Fruit fly (Drosophila melanogaster) whole organism, embryonic: Measurements from ENCODE around the gene CG10510.
A peak's percentile ranks its signal among the peaks of the same experiment; 100 is the strongest.

Experiments used
- Ada2b ChIP-seq: fragments of 200-800 bp; sonication (Bioruptor generic); IDR thresholded peaks from 2 replicates; pipeline ENCODE4 v1.3.6; 2022; ENCODE audit warnings: missing biosample characterization, missing genetic modification characterization
- B-H1 ChIP-seq: fragments of 200-800 bp; sonication (Bioruptor generic); IDR thresholded peaks from 3 replicates; pipeline ENCODE4 v1.3.6; 2022; ENCODE audit warnings: missing biosample characterization, missing genetic modification characterization
- BEAF-32 ChIP-seq: fragments of 200-800 bp; sonication (Bioruptor generic); optimal IDR thresholded peaks from 3 replicates; lab custom pipeline; 2017; ENCODE audit warnings: missing biosample characterization, missing genetic modification characterization, mild to moderate bottlenecking, moderate library complexity, missing genetic modification reagents
- Bteb2 ChIP-seq: fragments of 200-800 bp; sonication (Bioruptor generic); optimal IDR thresholded peaks from 2 replicates; lab custom pipeline; 2016; ENCODE audit warnings: missing biosample characterization, missing genetic modification characterization
- CG11560 ChIP-seq: fragments of 200-800 bp; sonication (Bioruptor generic); IDR thresholded peaks from 3 replicates; pipeline ENCODE4 v1.3.6; 2022; ENCODE audit warnings: missing biosample characterization, missing genetic modification characterization
- CG12071 ChIP-seq: fragments of 200-800 bp; sonication (Bioruptor generic); optimal IDR thresholded peaks from 3 replicates; lab custom pipeline; 2018; ENCODE audit warnings: missing biosample characterization, mild to moderate bottlenecking, missing genetic modification characterization
- CG12219 ChIP-seq: fragments of 200-800 bp; sonication (Bioruptor generic); optimal IDR thresholded peaks from 3 replicates; lab custom pipeline; 2018; ENCODE audit warnings: missing biosample characterization, mild to moderate bottlenecking, missing genetic modification characterization
- CG12769 ChIP-seq: fragments of 200-800 bp; sonication (Bioruptor generic); optimal IDR thresholded peaks from 2 replicates; lab custom pipeline; 2019; ENCODE audit warnings: missing biosample characterization, mild to moderate bottlenecking, missing genetic modification characterization, moderate library complexity
- CG14014 ChIP-seq: fragments of 200-800 bp; sonication (Bioruptor generic); IDR thresholded peaks from 2 replicates; pipeline ENCODE4 v1.3.6; 2022; ENCODE audit warnings: missing biosample characterization, missing genetic modification characterization
- CG16813 ChIP-seq: fragments of 200-800 bp; sonication (Bioruptor generic); IDR thresholded peaks from 3 replicates; pipeline ENCODE4 v1.3.6; 2022; ENCODE audit warnings: missing biosample characterization, missing genetic modification characterization; ENCODE audit not compliant: partially characterized antibody
- CG17802 ChIP-seq: fragments of 200-800 bp; sonication (Bioruptor generic); optimal IDR thresholded peaks from 2 replicates; lab custom pipeline; 2018; ENCODE audit warnings: missing biosample characterization, mild to moderate bottlenecking, missing genetic modification characterization, moderate library complexity
- CG2202 ChIP-seq: fragments of 200-800 bp; sonication (Bioruptor generic); optimal IDR thresholded peaks from 2 replicates; lab custom pipeline; 2018; ENCODE audit warnings: missing biosample characterization, mild to moderate bottlenecking, missing genetic modification characterization
- CG2678 ChIP-seq: fragments of 200-800 bp; sonication (Bioruptor generic); optimal IDR thresholded peaks from 3 replicates; lab custom pipeline; 2019; ENCODE audit warnings: missing biosample characterization, mild to moderate bottlenecking, missing genetic modification characterization, moderate library complexity
- CG3065 ChIP-seq: fragments of 200-800 bp; sonication (Bioruptor generic); optimal IDR thresholded peaks from 2 replicates; lab custom pipeline; 2016; ENCODE audit warnings: missing biosample characterization, missing genetic modification characterization
- CG34422 ChIP-seq: fragments of 200-800 bp; sonication (Bioruptor generic); IDR thresholded peaks from 3 replicates; pipeline ENCODE4 v1.3.6; 2022; ENCODE audit warnings: missing biosample characterization, missing genetic modification characterization
- CG4282 ChIP-seq: fragments of 200-800 bp; sonication (Bioruptor generic); optimal IDR thresholded peaks from 2 replicates; lab custom pipeline; 2016; ENCODE audit warnings: missing biosample characterization, missing genetic modification characterization
- CG4820 ChIP-seq: fragments of 200-800 bp; sonication (Bioruptor generic); optimal IDR thresholded peaks from 3 replicates; lab custom pipeline; 2016; ENCODE audit warnings: missing biosample characterization, missing genetic modification characterization
- CG6813 ChIP-seq: fragments of 200-800 bp; sonication (Bioruptor generic); optimal IDR thresholded peaks from 2 replicates; lab custom pipeline; 2017; ENCODE audit warnings: missing biosample characterization, missing genetic modification characterization, mild to moderate bottlenecking, moderate library complexity, missing genetic modification reagents
- CG9609 ChIP-seq: fragments of 200-800 bp; sonication (Bioruptor generic); optimal IDR thresholded peaks from 3 replicates; lab custom pipeline; 2016; ENCODE audit warnings: missing biosample characterization, missing genetic modification characterization
- CG9817 ChIP-seq: fragments of 200-800 bp; sonication (Bioruptor generic); optimal IDR thresholded peaks from 2 replicates; lab custom pipeline; 2018; ENCODE audit warnings: missing biosample characterization, mild to moderate bottlenecking, missing genetic modification characterization, moderate library complexity
- Camta ChIP-seq: fragments of 200-800 bp; sonication (Bioruptor generic); optimal IDR thresholded peaks from 2 replicates; lab custom pipeline; 2016; ENCODE audit warnings: missing biosample characterization, missing genetic modification characterization
- CrebB ChIP-seq: fragments of 200-800 bp; sonication (Bioruptor generic); optimal IDR thresholded peaks from 3 replicates; lab custom pipeline; 2018; ENCODE audit warnings: missing biosample characterization, mild to moderate bottlenecking, missing genetic modification characterization
- D19A ChIP-seq: fragments of 200-800 bp; optimal IDR thresholded peaks from 3 replicates; lab custom pipeline; 2019; ENCODE audit warnings: missing biosample characterization, mild to moderate bottlenecking, missing genetic modification characterization, moderate library complexity
- Dll ChIP-seq: fragments of 200-800 bp; sonication (Bioruptor generic); IDR thresholded peaks from 4 replicates; pipeline ENCODE4 v1.3.6; 2022; ENCODE audit warnings: missing biosample characterization, missing genetic modification characterization; ENCODE audit not compliant: partially characterized antibody
- Fer1 ChIP-seq: fragments of 200-800 bp; sonication (Bioruptor generic); optimal IDR thresholded peaks from 2 replicates; lab custom pipeline; 2017; ENCODE audit warnings: missing biosample characterization, mild to moderate bottlenecking, missing genetic modification characterization
- H15 ChIP-seq: fragments of 200-800 bp; sonication (Bioruptor generic); IDR thresholded peaks from 3 replicates; pipeline ENCODE4 v1.3.6; 2022; ENCODE audit warnings: missing biosample characterization, missing genetic modification characterization
- HLH3B ChIP-seq: fragments of 200-800 bp; sonication (Bioruptor generic); IDR thresholded peaks from 2 replicates; pipeline ENCODE4 v1.3.6; 2022; ENCODE audit warnings: missing biosample characterization, missing genetic modification characterization
- Jarid2 ChIP-seq: fragments of 200-800 bp; sonication (Bioruptor generic); optimal IDR thresholded peaks from 3 replicates; lab custom pipeline; 2017; ENCODE audit warnings: mild to moderate bottlenecking, missing biosample characterization, missing genetic modification reagents, missing genetic modification characterization
- NC2α ChIP-seq: fragments of 200-800 bp; sonication (Bioruptor generic); optimal IDR thresholded peaks from 2 replicates; lab custom pipeline; 2016; ENCODE audit warnings: missing biosample characterization, missing genetic modification characterization
- Stat92E ChIP-seq, 3 experiments: fragments of >200 bp in 2 of 3; fragments of 200-800 bp in 1 of 3; sonication (Bioruptor generic) in 1 of 3; optimal IDR thresholded peaks; 2 replicates each; lab custom pipeline; 2017 to 2019; ENCODE audit warnings: missing biosample characterization in 3 of 3, missing genetic modification characterization in 3 of 3, mild to moderate bottlenecking in 1 of 3, moderate library complexity in 1 of 3
- bbx ChIP-seq: fragments of 200-800 bp; sonication (Bioruptor generic); IDR thresholded peaks from 2 replicates; pipeline ENCODE4 v1.3.6; 2022; ENCODE audit warnings: missing biosample characterization, missing genetic modification characterization; ENCODE audit not compliant: partially characterized antibody
- cato ChIP-seq: fragments of 200-800 bp; sonication (Bioruptor generic); optimal IDR thresholded peaks from 2 replicates; lab custom pipeline; 2016; ENCODE audit warnings: missing biosample characterization, missing genetic modification characterization, borderline replicate concordance
- chm ChIP-seq: fragments of 200-800 bp; sonication (Bioruptor generic); IDR thresholded peaks from 2 replicates; pipeline ENCODE4 v1.3.6; 2022; ENCODE audit warnings: missing biosample characterization, missing genetic modification characterization
- corto ChIP-seq: fragments of 200-800 bp; sonication (Bioruptor generic); optimal IDR thresholded peaks from 2 replicates; lab custom pipeline; 2016; ENCODE audit warnings: missing biosample characterization, mild to moderate bottlenecking, missing genetic modification characterization, moderate library complexity
- croc ChIP-seq: fragments of 200-800 bp; sonication (Bioruptor generic); conservative IDR thresholded peaks from 3 replicates; pipeline ENCODE4 v1.3.6; 2022; ENCODE audit warnings: missing biosample characterization, missing genetic modification characterization
- dati ChIP-seq: fragments of 200-800 bp; sonication (Bioruptor generic); IDR thresholded peaks from 2 replicates; pipeline ENCODE4 v1.3.6; 2022; ENCODE audit warnings: missing biosample characterization, missing genetic modification characterization
- exex ChIP-seq: fragments of 200-800 bp; sonication (Bioruptor generic); optimal IDR thresholded peaks from 4 replicates; lab custom pipeline; 2018; ENCODE audit warnings: missing biosample characterization, mild to moderate bottlenecking, missing genetic modification characterization, moderate library complexity
- gsb-n ChIP-seq: fragments of 200-800 bp; sonication (Bioruptor generic); optimal IDR thresholded peaks from 3 replicates; lab custom pipeline; 2018; ENCODE audit warnings: missing biosample characterization, mild to moderate bottlenecking, missing genetic modification characterization
- hkb ChIP-seq, 2 experiments: fragments of 200-800 bp in 1 of 2; fragments of >200 bp in 1 of 2; sonication (Bioruptor generic) in 1 of 2; IDR thresholded peaks in 1 of 2; optimal IDR thresholded peaks in 1 of 2; 2 replicates each; pipeline versions ENCODE4 v1.3.6 to Lab custom; 2017 to 2022; ENCODE audit warnings: missing biosample characterization in 1 of 2, missing genetic modification characterization in 1 of 2
- lov ChIP-seq, 2 experiments: fragments of 200-800 bp in 1 of 2; fragments of >200 bp in 1 of 2; sonication (Bioruptor generic) in 1 of 2; IDR thresholded peaks in 1 of 2; optimal IDR thresholded peaks in 1 of 2; 2 replicates in 1 of 2; 3 replicates in 1 of 2; pipeline versions ENCODE4 v1.3.6 to Lab custom; 2017 to 2022; ENCODE audit warnings: missing biosample characterization in 1 of 2, missing genetic modification characterization in 1 of 2
- maf-S ChIP-seq: fragments of 200-800 bp; sonication (Bioruptor generic); optimal IDR thresholded peaks from 2 replicates; lab custom pipeline; 2016; ENCODE audit warnings: missing biosample characterization, missing genetic modification characterization
- nerfin-2 ChIP-seq: fragments of 200-800 bp; sonication (Bioruptor generic); IDR thresholded peaks from 2 replicates; pipeline ENCODE4 v1.3.6; 2022; ENCODE audit warnings: missing biosample characterization, missing genetic modification characterization; ENCODE audit not compliant: partially characterized antibody
- onecut ChIP-seq: fragments of 200-800 bp; sonication (Bioruptor generic); IDR thresholded peaks from 2 replicates; pipeline ENCODE4 v1.3.6; 2022; ENCODE audit warnings: missing biosample characterization, missing genetic modification characterization
- run ChIP-seq: fragments of 200-800 bp; sonication (Bioruptor generic); optimal IDR thresholded peaks from 3 replicates; lab custom pipeline; 2018; ENCODE audit warnings: missing biosample characterization, mild to moderate bottlenecking, missing genetic modification characterization
- trem ChIP-seq: fragments of 200-800 bp; optimal IDR thresholded peaks from 3 replicates; lab custom pipeline; 2019; ENCODE audit warnings: missing biosample characterization, mild to moderate bottlenecking, missing genetic modification characterization, moderate library complexity
- twi ChIP-seq: fragments of 200-800 bp; optimal IDR thresholded peaks from 2 replicates; lab custom pipeline; 2019; ENCODE audit warnings: missing biosample characterization, mild to moderate bottlenecking, missing genetic modification characterization, moderate library complexity
- vnd ChIP-seq: fragments of 200-800 bp; sonication (Bioruptor generic); IDR thresholded peaks from 3 replicates; pipeline ENCODE4 v1.3.6; 2022; ENCODE audit warnings: missing biosample characterization, missing genetic modification characterization; ENCODE audit not compliant: partially characterized antibody
- zfh1 ChIP-seq: fragments of 200-800 bp; sonication (Bioruptor generic); IDR thresholded peaks from 3 replicates; pipeline ENCODE4 v1.3.6; 2022; ENCODE audit warnings: missing biosample characterization, missing genetic modification characterization

The CG10510 gene

dm6 chr3L:21171905-21172304, 38.0 kb downstream of the CG10510 start, which contains the start of gene Ac78C (continued):
- peak; percentile 48; the same call in 1 of the 2 replicates for TF ChIP-seq bbx (GFP tag; lab: Robert Waterston, UW)
- peak; percentile 89 for TF ChIP-seq CG34422 (GFP tag; lab: Robert Waterston, UW)
- TF ChIP-seq CG3065 (GFP tag; lab: Kevin White, UChicago): peak; percentile 58
- TF ChIP-seq NC2α: peak; percentile 30
- TF ChIP-seq Camta: peak; percentile 78
- TF ChIP-seq BEAF-32 (GFP tag; lab: Kevin White, UChicago): no peak
- peak; percentile 64 for TF ChIP-seq CG4820 (GFP tag; lab: Kevin White, UChicago)
- TF ChIP-seq CrebB (tag; lab: Kevin White, UChicago): peak; percentile 93
- TF ChIP-seq CG12071 (GFP tag; lab: Kevin White, UChicago): peak; percentile 95
- peak; percentile 67 for TF ChIP-seq B-H1 (GFP tag; lab: Robert Waterston, UW)
- TF ChIP-seq CG14014: peak; percentile 89
- peak; percentile 90 for TF ChIP-seq Ada2b (GFP tag; lab: Robert Waterston, UW)
- TF ChIP-seq gsb-n (tag; lab: Kevin White, UChicago): no peak
- TF ChIP-seq lov (optimal IDR thresholded peaks at IDR 0.05; lab: Kevin White, UChicago): no peak
- TF ChIP-seq lov (GFP tag; IDR thresholded peaks at IDR 0.05; lab: Robert Waterston, UW): peak; percentile 56; the same call in 1 of the 3 replicates
- no peak for TF ChIP-seq CG2202 (tag; lab: Kevin White, UChicago)
- peak; percentile 31; the same call in 1 of the 3 replicates for TF ChIP-seq vnd (GFP tag; lab: Robert Waterston, UW)
- peak; percentile 45; the same call in 2 of the 3 replicates for TF ChIP-seq CG11560
- peak; percentile 64 for TF ChIP-seq Jarid2 (GFP tag; lab: Kevin White, UChicago)
- peak; percentile 82 for TF ChIP-seq CG12219
- peak; percentile 82 for TF ChIP-seq CG9609 (GFP tag; lab: Kevin White, UChicago)
- no peak for TF ChIP-seq D19A
- peak; percentile 48 for TF ChIP-seq CG17802
- peak; percentile 77 for TF ChIP-seq zfh1
- TF ChIP-seq CG6813 (GFP tag; lab: Kevin White, UChicago): peak; percentile 91
- TF ChIP-seq chm: peak; percentile 67; the same call in 1 of the 2 replicates
- TF ChIP-seq CG12769 (tag; lab: Kevin White, UChicago): peak; percentile 97
- TF ChIP-seq Fer1: peak; percentile 96
- peak; percentile 36; the same call in 1 of the 2 replicates for TF ChIP-seq nerfin-2 (GFP tag; lab: Robert Waterston, UW)
- peak; percentile 91 for TF ChIP-seq CG2678
- no peak for TF ChIP-seq dati (GFP tag; lab: Robert Waterston, UW)
- TF ChIP-seq croc (GFP tag; lab: Robert Waterston, UW): peak; percentile 51; the same call in 2 of the 3 replicates
- TF ChIP-seq run (tag; lab: Kevin White, UChicago): peak; percentile 72
- peak; percentile 78 for TF ChIP-seq maf-S (GFP tag; lab: Kevin White, UChicago)
- TF ChIP-seq Dll (GFP tag; lab: Robert Waterston, UW): 0 out of 4 replicates have a peak, but pooled peaks have one; percentile 15
- peak; percentile 42 for TF ChIP-seq cato (GFP tag; lab: Kevin White, UChicago)
- TF ChIP-seq CG16813 (GFP tag; lab: Robert Waterston, UW): peak; percentile 55; the same call in 2 of the 3 replicates
- TF ChIP-seq Stat92E (GFP tag; optimal IDR thresholded peaks at IDR 0.05; lab: Kevin White, UChicago): no peak
- TF ChIP-seq onecut (GFP tag; lab: Robert Waterston, UW): peak; percentile 71
- TF ChIP-seq HLH3B: peak; percentile 90
- no peak for TF ChIP-seq twi
- TF ChIP-seq Bteb2 (GFP tag; lab: Kevin White, UChicago): peak; percentile 72
- peak; percentile 92 for TF ChIP-seq CG9817 (tag; lab: Kevin White, UChicago)
- TF ChIP-seq exex (tag; lab: Kevin White, UChicago): peak; percentile 72
- TF ChIP-seq H15 (GFP tag; lab: Robert Waterston, UW): peak; percentile 78
- no peak for TF ChIP-seq hkb (optimal IDR thresholded peaks at IDR 0.05; lab: Kevin White, UChicago)
- TF ChIP-seq hkb (GFP tag; IDR thresholded peaks at IDR 0.05; lab: Robert Waterston, UW): peak; percentile 88
- TF ChIP-seq CG4282 (GFP tag; lab: Kevin White, UChicago): peak; percentile 83
- no peak for TF ChIP-seq trem
- TF ChIP-seq corto: no peak
